Fruit fly (Drosophila melanogaster) whole organism, pupa: ENCODE results near the gene CG31077.
A peak's percentile ranks its signal among the peaks of the same experiment; 100 is the strongest.

Experiments
- CG10348 ChIP-seq: fragments of 200-800 bp; sonication (Bioruptor generic); IDR thresholded peaks from 2 replicates; pipeline ENCODE4 v1.3.6; 2022; ENCODE audit warnings: missing biosample characterization, missing genetic modification characterization
- CG12605 ChIP-seq: fragments of 200-800 bp; sonication (Bioruptor generic); IDR thresholded peaks from 2 replicates; pipeline ENCODE4 v1.3.6; 2022; ENCODE audit warnings: missing biosample characterization, missing genetic modification characterization
- CG13204 ChIP-seq: fragments of 200-800 bp; sonication (Bioruptor generic); optimal IDR thresholded peaks from 2 replicates; lab custom pipeline; 2018; ENCODE audit warnings: missing biosample characterization, mild to moderate bottlenecking, missing genetic modification characterization, moderate library complexity
- CG14655 ChIP-seq: fragments of 200-800 bp; sonication (Bioruptor generic); optimal IDR thresholded peaks from 3 replicates; lab custom pipeline; 2017; ENCODE audit warnings: mild to moderate bottlenecking, missing biosample characterization, missing genetic modification reagents, missing genetic modification characterization
- CG15710 ChIP-seq: fragments of 200-800 bp; sonication (Bioruptor generic); optimal IDR thresholded peaks from 2 replicates; lab custom pipeline; 2018; ENCODE audit warnings: missing biosample characterization, mild to moderate bottlenecking, missing genetic modification characterization, moderate library complexity
- CG17806 ChIP-seq: fragments of 200-800 bp; sonication (Bioruptor generic); optimal IDR thresholded peaks from 2 replicates; lab custom pipeline; 2018; ENCODE audit warnings: missing biosample characterization, mild to moderate bottlenecking, missing genetic modification characterization, moderate library complexity
- CG32121 ChIP-seq: fragments of 200-800 bp; sonication (Bioruptor generic); IDR thresholded peaks from 2 replicates; pipeline ENCODE4 v1.3.6; 2022; ENCODE audit warnings: missing biosample characterization, missing genetic modification characterization
- CG34367 ChIP-seq: fragments of 200-800 bp; sonication (Bioruptor generic); optimal IDR thresholded peaks from 2 replicates; lab custom pipeline; 2018; ENCODE audit warnings: missing biosample characterization, mild to moderate bottlenecking, missing genetic modification characterization
- CG4496 ChIP-seq: fragments of 200-800 bp; sonication (Bioruptor generic); IDR thresholded peaks from 3 replicates; pipeline ENCODE4 v1.3.6; 2022; ENCODE audit warnings: missing biosample characterization, missing genetic modification characterization
- CG8159 ChIP-seq: fragments of 200-800 bp; sonication (Bioruptor generic); optimal IDR thresholded peaks from 3 replicates; lab custom pipeline; 2018; ENCODE audit warnings: missing biosample characterization, mild to moderate bottlenecking, missing genetic modification characterization, moderate library complexity
- CG8301 ChIP-seq: fragments of 200-800 bp; sonication (Bioruptor generic); optimal IDR thresholded peaks from 2 replicates; lab custom pipeline; 2018; ENCODE audit warnings: missing biosample characterization, mild to moderate bottlenecking, missing genetic modification characterization
- CG9948 ChIP-seq: fragments of 200-800 bp; sonication (Bioruptor generic); optimal IDR thresholded peaks from 2 replicates; lab custom pipeline; 2018; ENCODE audit warnings: missing biosample characterization, mild to moderate bottlenecking, missing genetic modification characterization, moderate library complexity
- D1 ChIP-seq: fragments of 200-800 bp; sonication (Bioruptor generic); optimal IDR thresholded peaks from 2 replicates; lab custom pipeline; 2018; ENCODE audit warnings: missing biosample characterization, mild to moderate bottlenecking, missing genetic modification characterization, moderate library complexity
- EcR ChIP-seq: fragments of 200-800 bp; sonication (Bioruptor generic); optimal IDR thresholded peaks from 3 replicates; lab custom pipeline; 2019; ENCODE audit warnings: missing biosample characterization, missing genetic modification characterization, mild to moderate bottlenecking, moderate library complexity, missing genetic modification reagents
- Ets98B ChIP-seq: fragments of 200-800 bp; sonication (Bioruptor generic); IDR thresholded peaks from 2 replicates; pipeline ENCODE4 v1.3.6; 2022; ENCODE audit warnings: missing biosample characterization, missing genetic modification characterization
- Pif1A ChIP-seq: fragments of 200-800 bp; sonication (Bioruptor generic); optimal IDR thresholded peaks from 3 replicates; lab custom pipeline; 2016; ENCODE audit warnings: missing biosample characterization, missing genetic modification characterization
- Pif1B ChIP-seq: fragments of 200-800 bp; sonication (Bioruptor generic); optimal IDR thresholded peaks from 3 replicates; lab custom pipeline; 2016; ENCODE audit warnings: missing biosample characterization, missing genetic modification characterization
- Snoo ChIP-seq: fragments of 200-800 bp; sonication (Bioruptor generic); optimal IDR thresholded peaks from 3 replicates; lab custom pipeline; 2017; ENCODE audit warnings: missing biosample characterization, mild to moderate bottlenecking, missing genetic modification characterization, inconsistent platforms
- fd96Ca ChIP-seq: fragments of 200-800 bp; sonication (Bioruptor generic); IDR thresholded peaks from 3 replicates; pipeline ENCODE4 v1.3.6; 2022; ENCODE audit warnings: missing biosample characterization, missing genetic modification characterization
- gl ChIP-seq: fragments of 200-800 bp; sonication (Bioruptor generic); optimal IDR thresholded peaks from 2 replicates; lab custom pipeline; 2018; ENCODE audit warnings: missing biosample characterization, mild to moderate bottlenecking, missing genetic modification characterization
- rn ChIP-seq: fragments of 200-800 bp; sonication (Bioruptor generic); IDR thresholded peaks from 2 replicates; pipeline ENCODE4 v1.3.6; 2022; ENCODE audit warnings: missing biosample characterization, missing genetic modification characterization

The CG31077 gene

dm6 chr3R:26999452-26999851 lies at the start of gene CG31077:
TSS of gene CG31077 (plus strand) at chr3R:26999752.
- no peak for TF ChIP-seq CG32121 (GFP tag; lab: Robert Waterston, UW)
- TF ChIP-seq EcR = no peak
- no peak for TF ChIP-seq gl (tag; lab: Kevin White, UChicago)
- TF ChIP-seq CG14655 (GFP tag; lab: Kevin White, UChicago) = no peak
- no peak for TF ChIP-seq CG10348 (GFP tag; lab: Robert Waterston, UW)
- TF ChIP-seq CG17806 (tag; lab: Kevin White, UChicago) = no peak
- TF ChIP-seq CG12605 (GFP tag; lab: Robert Waterston, UW) = no peak
- TF ChIP-seq CG8301 (tag; lab: Kevin White, UChicago) = no peak
- no peak for TF ChIP-seq CG4496 (GFP tag; lab: Robert Waterston, UW)
- no peak for TF ChIP-seq Pif1B (GFP tag; lab: Kevin White, UChicago)
- no peak for TF ChIP-seq fd96Ca (GFP tag; lab: Robert Waterston, UW)
- no peak for TF ChIP-seq CG9948 (tag; lab: Kevin White, UChicago)
- TF ChIP-seq, all 21 proteins: peak for 0

- TF ChIP-seq CG12605 (GFP tag; lab: Robert Waterston, UW) = no peak
- TF ChIP-seq EcR = no peak
- no peak for TF ChIP-seq fd96Ca (GFP tag; lab: Robert Waterston, UW)
- TF ChIP-seq CG13204 (GFP tag; lab: Kevin White, UChicago) = no peak
- TF ChIP-seq CG15710 (tag; lab: Kevin White, UChicago) = no peak
- TF ChIP-seq gl (tag; lab: Kevin White, UChicago) = no peak
- TF ChIP-seq, all 21 proteins: peak for 0
Measured at dm6 chr3R:26952200-26952856, 47.2 kb upstream of the CG31077 start.

dm6 chr3R:26952857-26953477 lies 46.6 kb upstream of the CG31077 start:
- TF ChIP-seq CG10348 (GFP tag; lab: Robert Waterston, UW) (no peak), Pif1A (no peak), D1 (tag; lab: Kevin White, UChicago) (no peak)

dm6 chr3R:26953478-26953874 lies 46.1 kb upstream of the CG31077 start:
- TF ChIP-seq CG12605 (GFP tag; lab: Robert Waterston, UW) = peak; percentile 87
- peak; percentile 86 for TF ChIP-seq rn (GFP tag; lab: Robert Waterston, UW)
- TF ChIP-seq Ets98B (GFP tag; lab: Robert Waterston, UW) = peak; percentile 84
- TF ChIP-seq CG8159 (tag; lab: Kevin White, UChicago) = peak; percentile 96
- peak; percentile 86 for TF ChIP-seq gl (tag; lab: Kevin White, UChicago)
- peak; percentile 98 for TF ChIP-seq CG9948 (tag; lab: Kevin White, UChicago)
- TF ChIP-seq CG4496 (GFP tag; lab: Robert Waterston, UW) = peak; percentile 94
- TF ChIP-seq CG15710 (tag; lab: Kevin White, UChicago) = peak; percentile 94
- peak; percentile 93; the same call in 2 of the 3 replicates for TF ChIP-seq fd96Ca (GFP tag; lab: Robert Waterston, UW)
- TF ChIP-seq CG32121 (GFP tag; lab: Robert Waterston, UW) = peak; percentile 85
- TF ChIP-seq Snoo = no peak
- peak; percentile 16 for TF ChIP-seq CG13204 (GFP tag; lab: Kevin White, UChicago)
- TF ChIP-seq EcR = no peak
- TF ChIP-seq CG34367 (tag; lab: Kevin White, UChicago) = peak; percentile 96
- peak; percentile 96 for TF ChIP-seq Pif1A
- TF ChIP-seq CG14655 (GFP tag; lab: Kevin White, UChicago) = peak; percentile 91
- TF ChIP-seq Pif1B (GFP tag; lab: Kevin White, UChicago) = peak; percentile 87
- peak; percentile 95 for TF ChIP-seq D1 (tag; lab: Kevin White, UChicago)
- TF ChIP-seq CG17806 (tag; lab: Kevin White, UChicago) = peak; percentile 97
- TF ChIP-seq CG8301 (tag; lab: Kevin White, UChicago) = peak; percentile 94
- peak; percentile 77 for TF ChIP-seq CG10348 (GFP tag; lab: Robert Waterston, UW)

dm6 chr3R:26954020-26954672 lies 45.4 kb upstream of the CG31077 start:
- TF ChIP-seq CG15710 (tag; lab: Kevin White, UChicago) = peak; percentile 97
- TF ChIP-seq CG14655 (GFP tag; lab: Kevin White, UChicago) = peak; percentile 90
- TF ChIP-seq CG32121 (GFP tag; lab: Robert Waterston, UW) = peak; percentile 94
- TF ChIP-seq CG12605 (GFP tag; lab: Robert Waterston, UW) = peak; percentile 95
- TF ChIP-seq rn (GFP tag; lab: Robert Waterston, UW) = peak; percentile 95
- TF ChIP-seq EcR = peak; percentile 86
- TF ChIP-seq CG10348 (GFP tag; lab: Robert Waterston, UW) = peak; percentile 71
- TF ChIP-seq gl (tag; lab: Kevin White, UChicago) = peak; percentile 94
- peak; percentile 91 for TF ChIP-seq fd96Ca (GFP tag; lab: Robert Waterston, UW)
- TF ChIP-seq CG4496 (GFP tag; lab: Robert Waterston, UW) = peak; percentile 96
- peak; percentile 96 for TF ChIP-seq CG8159 (tag; lab: Kevin White, UChicago)
- TF ChIP-seq D1 (tag; lab: Kevin White, UChicago) = peak; percentile 94
- TF ChIP-seq Snoo = peak; percentile 93
- TF ChIP-seq CG9948 (tag; lab: Kevin White, UChicago) = peak; percentile 96
- TF ChIP-seq CG13204 (GFP tag; lab: Kevin White, UChicago) = peak; percentile 85
- peak; percentile 96 for TF ChIP-seq CG34367 (tag; lab: Kevin White, UChicago)
- peak; percentile 97 for TF ChIP-seq CG17806 (tag; lab: Kevin White, UChicago)
- TF ChIP-seq Ets98B (GFP tag; lab: Robert Waterston, UW) = peak; percentile 96
- TF ChIP-seq Pif1B (GFP tag; lab: Kevin White, UChicago) = peak; percentile 92
- peak; percentile 86 for TF ChIP-seq CG8301 (tag; lab: Kevin White, UChicago)
- TF ChIP-seq Pif1A = peak; percentile 88
- TF ChIP-seq, all 21 proteins: peak for 21
